Fruit fly (Drosophila melanogaster) whole organism, embryonic: ENCODE results near the gene Lst8.
A peak's percentile ranks its signal among the peaks of the same experiment; 100 is the strongest.

Source experiments
- ATbp ChIP-seq: fragments of 200-800 bp; sonication (Bioruptor generic); optimal IDR thresholded peaks from 2 replicates; lab custom pipeline; 2017; ENCODE audit warnings: missing biosample characterization, mild to moderate bottlenecking, missing genetic modification characterization, missing genetic modification reagents
- Abd-B ChIP-seq: fragments of 200-800 bp; sonication (Bioruptor generic); optimal IDR thresholded peaks from 2 replicates; lab custom pipeline; 2018; ENCODE audit warnings: missing biosample characterization, mild to moderate bottlenecking, missing genetic modification characterization, moderate library complexity
- Atf6 ChIP-seq: fragments of 200-800 bp; sonication (Bioruptor generic); IDR thresholded peaks from 2 replicates; pipeline ENCODE4 v1.3.6; 2022; ENCODE audit warnings: missing biosample characterization, missing genetic modification characterization
- C15 ChIP-seq: fragments of 200-800 bp; sonication (Bioruptor generic); IDR thresholded peaks from 3 replicates; pipeline ENCODE4 v1.3.6; 2022; ENCODE audit warnings: missing biosample characterization, missing genetic modification characterization
- CG10431 ChIP-seq: fragments of 200-800 bp; sonication (Bioruptor generic); optimal IDR thresholded peaks from 3 replicates; lab custom pipeline; 2018; ENCODE audit warnings: missing biosample characterization, mild to moderate bottlenecking, missing genetic modification characterization
- CG12104 ChIP-seq: fragments of 200-800 bp; sonication (Bioruptor generic); optimal IDR thresholded peaks from 3 replicates; lab custom pipeline; 2016; ENCODE audit warnings: missing biosample characterization, missing genetic modification characterization
- CG12219 ChIP-seq: fragments of 200-800 bp; sonication (Bioruptor generic); optimal IDR thresholded peaks from 3 replicates; lab custom pipeline; 2018; ENCODE audit warnings: missing biosample characterization, mild to moderate bottlenecking, missing genetic modification characterization
- CG1233 ChIP-seq: fragments of 200-800 bp; sonication (Bioruptor generic); optimal IDR thresholded peaks from 4 replicates; lab custom pipeline; 2018; ENCODE audit warnings: missing biosample characterization, mild to moderate bottlenecking, missing genetic modification characterization
- CG12391 ChIP-seq: fragments of 200-800 bp; sonication (Bioruptor generic); optimal IDR thresholded peaks from 3 replicates; lab custom pipeline; 2018; ENCODE audit warnings: missing biosample characterization, mild to moderate bottlenecking, missing genetic modification characterization, moderate library complexity
- CG12659 ChIP-seq: fragments of 200-800 bp; sonication (Bioruptor generic); optimal IDR thresholded peaks from 3 replicates; lab custom pipeline; 2017; ENCODE audit warnings: mild to moderate bottlenecking, missing biosample characterization, missing genetic modification reagents, missing genetic modification characterization
- CG14860 ChIP-seq: fragments of 200-800 bp; sonication (Bioruptor generic); IDR thresholded peaks from 3 replicates; pipeline ENCODE4 v1.3.6; 2022; ENCODE audit warnings: missing biosample characterization, missing genetic modification characterization; ENCODE audit not compliant: partially characterized antibody
- CG17361 ChIP-seq: fragments of 200-800 bp; sonication (Bioruptor generic); IDR thresholded peaks from 3 replicates; pipeline ENCODE4 v1.3.6; 2022; ENCODE audit warnings: missing biosample characterization, missing genetic modification characterization
- CG17385 ChIP-seq: fragments of 200-800 bp; sonication (Bioruptor generic); optimal IDR thresholded peaks from 3 replicates; lab custom pipeline; 2018; ENCODE audit warnings: missing biosample characterization, mild to moderate bottlenecking, missing genetic modification characterization
- CG18262 ChIP-seq: fragments of 200-800 bp; optimal IDR thresholded peaks from 3 replicates; lab custom pipeline; 2019; ENCODE audit warnings: missing biosample characterization, mild to moderate bottlenecking, missing genetic modification characterization, moderate library complexity
- CG2116 ChIP-seq: fragments of 200-800 bp; sonication (Bioruptor generic); optimal IDR thresholded peaks from 3 replicates; lab custom pipeline; 2018; ENCODE audit warnings: missing biosample characterization, mild to moderate bottlenecking, missing genetic modification characterization
- CG31365 ChIP-seq: fragments of 200-800 bp; sonication (Bioruptor generic); optimal IDR thresholded peaks from 2 replicates; lab custom pipeline; 2018; ENCODE audit warnings: missing biosample characterization, mild to moderate bottlenecking, missing genetic modification characterization
- CG32532 ChIP-seq: fragments of 200-800 bp; sonication (Bioruptor generic); IDR thresholded peaks from 2 replicates; pipeline ENCODE4 v1.3.6; 2022; ENCODE audit warnings: missing biosample characterization, missing genetic modification characterization
- CG4707 ChIP-seq: fragments of 200-800 bp; sonication (Bioruptor generic); optimal IDR thresholded peaks from 2 replicates; lab custom pipeline; 2018; ENCODE audit warnings: missing biosample characterization, mild to moderate bottlenecking, missing genetic modification characterization, moderate library complexity
- CG5180 ChIP-seq: fragments of 200-800 bp; sonication (Bioruptor generic); optimal IDR thresholded peaks from 3 replicates; lab custom pipeline; 2017; ENCODE audit warnings: missing biosample characterization, missing genetic modification characterization, mild to moderate bottlenecking, moderate library complexity, missing genetic modification reagents
- CG6791 ChIP-seq: fragments of 200-800 bp; sonication (Bioruptor generic); IDR thresholded peaks from 3 replicates; pipeline ENCODE4 v1.3.6; 2022; ENCODE audit warnings: missing biosample characterization, missing genetic modification characterization; ENCODE audit not compliant: partially characterized antibody
- CG8290 ChIP-seq, 3 experiments: fragments of 200-800 bp; sonication (Bioruptor generic); optimal IDR thresholded peaks; 2 replicates each; lab custom pipeline; 2016 to 2019; ENCODE audit warnings: missing biosample characterization in 3 of 3, missing genetic modification characterization in 3 of 3, mild to moderate bottlenecking in 2 of 3, moderate library complexity in 1 of 3
- CG8924 ChIP-seq: fragments of 200-800 bp; optimal IDR thresholded peaks from 3 replicates; lab custom pipeline; 2019; ENCODE audit warnings: missing biosample characterization, mild to moderate bottlenecking, missing genetic modification characterization, moderate library complexity
- CG9727 ChIP-seq: fragments of 200-800 bp; sonication (Bioruptor generic); optimal IDR thresholded peaks from 3 replicates; lab custom pipeline; 2017; ENCODE audit warnings: missing biosample characterization, mild to moderate bottlenecking, missing genetic modification characterization
- CG9817 ChIP-seq: fragments of 200-800 bp; sonication (Bioruptor generic); optimal IDR thresholded peaks from 2 replicates; lab custom pipeline; 2018; ENCODE audit warnings: missing biosample characterization, mild to moderate bottlenecking, missing genetic modification characterization, moderate library complexity
- D19B ChIP-seq: fragments of 200-800 bp; sonication (Bioruptor generic); optimal IDR thresholded peaks from 2 replicates; lab custom pipeline; 2017; ENCODE audit warnings: missing biosample characterization, mild to moderate bottlenecking, missing genetic modification characterization
- E2f1 ChIP-seq: fragments of 200-800 bp; sonication (Bioruptor generic); IDR thresholded peaks from 2 replicates; pipeline ENCODE4 v1.3.6; 2022; ENCODE audit warnings: missing biosample characterization, missing genetic modification characterization
- Eip74EF ChIP-seq, 2 experiments: fragments of 200-800 bp in 1 of 2; fragments of >200 bp in 1 of 2; sonication (Bioruptor generic) in 1 of 2; optimal IDR thresholded peaks; 2 replicates each; lab custom pipeline; 2017 to 2019; ENCODE audit warnings: missing biosample characterization in 2 of 2, missing genetic modification characterization in 2 of 2, mild to moderate bottlenecking in 1 of 2, moderate library complexity in 1 of 2
- Hmr ChIP-seq: fragments of 200-800 bp; sonication (Bioruptor generic); optimal IDR thresholded peaks from 3 replicates; lab custom pipeline; 2017; ENCODE audit warnings: mild to moderate bottlenecking, missing biosample characterization, missing genetic modification reagents, missing genetic modification characterization
- Mad ChIP-seq: fragments of 200-800 bp; sonication (Bioruptor generic); optimal IDR thresholded peaks from 2 replicates; lab custom pipeline; 2016; ENCODE audit warnings: missing biosample characterization, missing genetic modification characterization
- Mrtf ChIP-seq: fragments of 200-800 bp; sonication (Bioruptor generic); IDR thresholded peaks from 3 replicates; pipeline ENCODE4 v1.3.6; 2022; ENCODE audit warnings: missing biosample characterization, missing genetic modification characterization
- Ptx1 ChIP-seq: fragments of 200-800 bp; sonication (Bioruptor generic); IDR thresholded peaks from 2 replicates; pipeline ENCODE4 v1.3.6; 2022; ENCODE audit warnings: missing biosample characterization, missing genetic modification characterization
- Rfx ChIP-seq: fragments of 200-800 bp; sonication (Bioruptor generic); IDR thresholded peaks from 2 replicates; pipeline ENCODE4 v1.3.6; 2022; ENCODE audit warnings: missing biosample characterization, missing genetic modification characterization
- Scr ChIP-seq: fragments of 200-800 bp; sonication (Bioruptor generic); IDR thresholded peaks from 2 replicates; pipeline ENCODE4 v1.3.6; 2022; ENCODE audit warnings: missing biosample characterization, missing genetic modification characterization; ENCODE audit not compliant: partially characterized antibody
- Six4 ChIP-seq: fragments of 200-800 bp; sonication (Bioruptor generic); optimal IDR thresholded peaks from 2 replicates; lab custom pipeline; 2016; ENCODE audit warnings: missing biosample characterization, missing genetic modification characterization
- ap ChIP-seq: fragments of 200-800 bp; sonication (Bioruptor generic); IDR thresholded peaks from 2 replicates; pipeline ENCODE4 v1.3.6; 2022; ENCODE audit warnings: missing biosample characterization, missing genetic modification characterization
- bcd ChIP-seq: fragments of 200-800 bp; sonication (Bioruptor generic); optimal IDR thresholded peaks from 2 replicates; lab custom pipeline; 2017; ENCODE audit warnings: missing biosample characterization, mild to moderate bottlenecking, missing genetic modification characterization
- caup ChIP-seq: fragments of 200-800 bp; sonication (Bioruptor generic); optimal IDR thresholded peaks from 3 replicates; lab custom pipeline; 2017; ENCODE audit warnings: missing biosample characterization, mild to moderate bottlenecking, missing genetic modification characterization, moderate library complexity; ENCODE audit not compliant: severe bottlenecking
- dysf ChIP-seq: fragments of 200-800 bp; sonication (Bioruptor generic); IDR thresholded peaks from 3 replicates; pipeline ENCODE4 v1.3.6; 2022; ENCODE audit warnings: missing biosample characterization, missing genetic modification characterization
- eve ChIP-seq, 2 experiments: fragments of >200 bp; optimal IDR thresholded peaks; 2 replicates each; lab custom pipeline; 2017; ENCODE audit warnings: missing biosample characterization in 2 of 2, missing genetic modification characterization in 2 of 2
- ewg ChIP-seq: fragments of 200-800 bp; sonication (Bioruptor generic); optimal IDR thresholded peaks from 3 replicates; lab custom pipeline; 2017; ENCODE audit warnings: mild to moderate bottlenecking, missing biosample characterization, missing genetic modification reagents, missing genetic modification characterization
- fd3F ChIP-seq: fragments of 200-800 bp; sonication (Bioruptor generic); optimal IDR thresholded peaks from 2 replicates; lab custom pipeline; 2018; ENCODE audit warnings: missing biosample characterization, mild to moderate bottlenecking, missing genetic modification characterization, moderate library complexity
- gcm ChIP-seq: fragments of 200-800 bp; sonication (Bioruptor generic); optimal IDR thresholded peaks from 2 replicates; lab custom pipeline; 2019; ENCODE audit warnings: missing biosample characterization, mild to moderate bottlenecking, missing genetic modification characterization, moderate library complexity
- nmo ChIP-seq: fragments of 200-800 bp; sonication (Bioruptor generic); optimal IDR thresholded peaks from 2 replicates; lab custom pipeline; 2018; ENCODE audit warnings: missing biosample characterization, mild to moderate bottlenecking, missing genetic modification characterization, moderate library complexity
- phol ChIP-seq: fragments of 200-800 bp; sonication (Bioruptor generic); optimal IDR thresholded peaks from 3 replicates; lab custom pipeline; 2018; ENCODE audit warnings: missing biosample characterization, mild to moderate bottlenecking, missing genetic modification characterization, moderate library complexity
- pnt ChIP-seq: fragments of 200-800 bp; sonication (Bioruptor generic); optimal IDR thresholded peaks from 3 replicates; lab custom pipeline; 2016; ENCODE audit warnings: missing biosample characterization, missing genetic modification characterization
- sc ChIP-seq, 3 experiments: fragments of >200 bp in 2 of 3; fragments of 200-800 bp in 1 of 3; sonication (Bioruptor generic) in 1 of 3; optimal IDR thresholded peaks; 2 replicates in 2 of 3; 3 replicates in 1 of 3; lab custom pipeline; 2017; ENCODE audit warnings: mild to moderate bottlenecking in 1 of 3, missing biosample characterization in 1 of 3, missing genetic modification characterization in 1 of 3, missing genetic modification reagents in 1 of 3
- seq ChIP-seq: fragments of 200-800 bp; sonication (Bioruptor generic); IDR thresholded peaks from 2 replicates; pipeline ENCODE4 v1.3.6; 2022; ENCODE audit warnings: missing biosample characterization, missing genetic modification characterization
- sob ChIP-seq: fragments of 200-800 bp; sonication (Bioruptor generic); IDR thresholded peaks from 2 replicates; pipeline ENCODE4 v1.3.6; 2022; ENCODE audit warnings: missing biosample characterization, missing genetic modification characterization

The Lst8 gene

DNA sequence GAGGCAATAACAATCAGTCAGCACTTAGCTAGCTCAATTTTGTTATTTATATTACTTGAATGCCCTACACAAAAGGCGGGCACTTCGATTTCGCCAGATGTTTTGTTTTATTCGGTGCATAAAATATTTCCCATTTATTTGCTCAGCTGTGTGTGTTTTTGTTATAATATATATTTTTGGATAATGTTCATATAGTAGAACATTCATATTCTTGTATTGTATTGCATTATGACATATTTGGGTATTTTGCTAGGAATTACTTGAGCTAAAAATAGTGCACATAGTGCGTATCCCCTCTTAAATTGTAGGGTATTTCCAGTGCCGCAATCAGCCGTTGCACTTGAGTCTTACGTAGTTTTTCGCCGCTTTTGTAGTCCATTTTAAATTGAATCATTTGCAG, 15.8 kb downstream of the Lst8 start (continued):
- TF ChIP-seq bcd (peak; percentile 48), ap (GFP tag; lab: Robert Waterston, UW) (no peak; the same call in 1 of the 2 replicates), Scr (GFP tag; lab: Robert Waterston, UW) (no peak), CG5180 (GFP tag; lab: Kevin White, UChicago) (peak; percentile 4), CG17361 (GFP tag; lab: Robert Waterston, UW) (peak; percentile 62), caup (peak; percentile 38), seq (peak; percentile 44; the same call in 1 of the 2 replicates), Hmr (GFP tag; lab: Kevin White, UChicago) (peak; percentile 30), C15 (GFP tag; lab: Robert Waterston, UW) (no peak), CG6791 (GFP tag; lab: Robert Waterston, UW) (no peak), sob (GFP tag; lab: Robert Waterston, UW) (peak; percentile 20; the same call in 1 of the 2 replicates), CG8924 (tag; lab: Kevin White, UChicago) (peak; percentile 52), Atf6 (GFP tag; lab: Robert Waterston, UW) (0 out of 2 replicates have a peak, but pooled peaks have one; percentile 62), Mrtf (peak; percentile 47; the same call in 1 of the 3 replicates), Eip74EF (GFP tag; optimal IDR thresholded peaks at IDR 0.05; lab: Kevin White, UChicago) (peak in 1 of 2 experiments; percentile 45), Rfx (GFP tag; lab: Robert Waterston, UW) (peak; percentile 52), CG9727 (GFP tag; lab: Kevin White, UChicago) (peak; percentile 15), nmo (GFP tag; lab: Kevin White, UChicago) (peak; percentile 67), CG12391 (tag; lab: Kevin White, UChicago) (peak; percentile 44), Six4 (GFP tag; lab: Kevin White, UChicago) (no peak), CG8290 (GFP tag; optimal IDR thresholded peaks at IDR 0.05; lab: Kevin White, UChicago) (no peak), CG8290 (tag; optimal IDR thresholded peaks at IDR 0.05; lab: Kevin White, UChicago) (peak in 1 of 2 experiments; percentile 14), dysf (peak; percentile 67), CG14860 (GFP tag; lab: Robert Waterston, UW) (no peak), CG2116 (GFP tag; lab: Kevin White, UChicago) (no peak), CG12104 (peak; percentile 13), phol (peak; percentile 60), ATbp (GFP tag; lab: Kevin White, UChicago) (peak; percentile 40), CG12219 (peak; percentile 51), eve (GFP tag; optimal IDR thresholded peaks at IDR 0.05; lab: Kevin White, UChicago) (peak in 1 of 2 experiments; percentile 67), CG4707 (peak; percentile 5), sc (optimal IDR thresholded peaks at IDR 0.05; lab: Kevin White, UChicago) (no peak), sc (GFP tag; optimal IDR thresholded peaks at IDR 0.05; lab: Kevin White, UChicago) (no peak), fd3F (GFP tag; lab: Kevin White, UChicago) (peak; percentile 37), CG1233 (GFP tag; lab: Kevin White, UChicago) (peak; percentile 40), ewg (GFP tag; lab: Kevin White, UChicago) (peak; percentile 26), E2f1 (0 out of 2 replicates have a peak, but pooled peaks have one; percentile 18), CG10431 (GFP tag; lab: Kevin White, UChicago) (no peak), pnt (GFP tag; lab: Kevin White, UChicago) (peak; percentile 23), CG12659 (peak; percentile 46), Mad (GFP tag; lab: Kevin White, UChicago) (no peak), CG31365 (tag; lab: Kevin White, UChicago) (no peak), Ptx1 (peak; percentile 61), CG32532 (0 out of 2 replicates have a peak, but pooled peaks have one; percentile 33), CG17385 (GFP tag; lab: Kevin White, UChicago) (peak; percentile 48), D19B (peak; percentile 39), gcm (peak; percentile 44), CG18262 (tag; lab: Kevin White, UChicago) (peak; percentile 44), CG9817 (tag; lab: Kevin White, UChicago) (peak; percentile 49), Abd-B (peak; percentile 31)
